Fruit fly (Drosophila melanogaster): ENCODE measurements around the gene Ktl.
A peak's percentile ranks its signal among the peaks of the same experiment; 100 is the strongest.

Gene Ktl

dm6 chr3R:20912725-20913124 is 15.6 kb upstream of the Ktl start (continued):
- TF ChIP-seq Eip74EF (GFP tag; optimal IDR thresholded peaks at IDR 0.05): peak in 1 of 2 experiments; percentile 35
- TF ChIP-seq bigmax (GFP tag; optimal IDR thresholded peaks at IDR 0.05): no peak
- TF ChIP-seq shn (GFP tag; optimal IDR thresholded peaks at IDR 0.05): no peak
- no peak for TF ChIP-seq CG14710 (tag; optimal IDR thresholded peaks at IDR 0.05)
- TF ChIP-seq CG12942 (GFP tag; optimal IDR thresholded peaks at IDR 0.05): no peak
- no peak for TF ChIP-seq sc (optimal IDR thresholded peaks at IDR 0.05)
- TF ChIP-seq sc (GFP tag; optimal IDR thresholded peaks at IDR 0.05): no peak
- TF ChIP-seq CG17802 (tag; optimal IDR thresholded peaks at IDR 0.05): no peak
- no peak for TF ChIP-seq CG13775 (GFP tag; optimal IDR thresholded peaks at IDR 0.05)
- TF ChIP-seq phol (tag; optimal IDR thresholded peaks at IDR 0.05): no peak
- TF ChIP-seq pfk (GFP tag; optimal IDR thresholded peaks at IDR 0.05): no peak
- TF ChIP-seq CG7271 (tag; optimal IDR thresholded peaks at IDR 0.05): no peak
- TF ChIP-seq unc-4 (GFP tag; IDR thresholded peaks at IDR 0.05; ENCODE audit: partially characterized antibody): peak; percentile 19; the same call in 1 of the 2 replicates
- TF ChIP-seq Hey (tag; optimal IDR thresholded peaks at IDR 0.05): no peak
- TF ChIP-seq Mrtf (GFP tag; IDR thresholded peaks at IDR 0.05): no peak
- peak; percentile 37; the same call in 1 of the 4 replicates for TF ChIP-seq Dll (GFP tag; IDR thresholded peaks at IDR 0.05; ENCODE audit: partially characterized antibody)
- no peak for TF ChIP-seq CG16815 (GFP tag; optimal IDR thresholded peaks at IDR 0.05)
- TF ChIP-seq HHEX (GFP tag; optimal IDR thresholded peaks at IDR 0.05): no peak
- no peak for TF ChIP-seq Doc2 (GFP tag; IDR thresholded peaks at IDR 0.05)
- no peak for TF ChIP-seq caup (GFP tag; optimal IDR thresholded peaks at IDR 0.05; ENCODE audit: severe bottlenecking)
- no peak for TF ChIP-seq YL-1 (GFP tag; optimal IDR thresholded peaks at IDR 0.05)
- no peak for TF ChIP-seq slp2 (GFP tag; optimal IDR thresholded peaks at IDR 0.05)
- TF ChIP-seq ap (GFP tag; IDR thresholded peaks at IDR 0.05): no peak
- no peak for TF ChIP-seq CG13894 (tag; optimal IDR thresholded peaks at IDR 0.05)
- no peak for TF ChIP-seq crol (GFP tag; IDR thresholded peaks at IDR 0.05)
- TF ChIP-seq nerfin-2 (GFP tag; IDR thresholded peaks at IDR 0.05; ENCODE audit: partially characterized antibody): peak; percentile 68
- peak; percentile 68 for TF ChIP-seq ftz-f1 (GFP tag; optimal IDR thresholded peaks at IDR 0.05)
- no peak for TF ChIP-seq klu (GFP tag; IDR thresholded peaks at IDR 0.05)
- peak in 1 of 2 experiments; percentile 48 for TF ChIP-seq tll (GFP tag; optimal IDR thresholded peaks at IDR 0.05)
- TF ChIP-seq hb (GFP tag; IDR thresholded peaks at IDR 0.05; ENCODE audit: partially characterized antibody): 0 out of 3 replicates have a peak, but pooled peaks have one; percentile 46
- TF ChIP-seq sug (tag; optimal IDR thresholded peaks at IDR 0.05): no peak
- TF ChIP-seq Hr3 (GFP tag; optimal IDR thresholded peaks at IDR 0.05): no peak
- no peak for TF ChIP-seq CG10979 (tag; optimal IDR thresholded peaks at IDR 0.05)
- no peak for TF ChIP-seq MTF-1 (GFP tag; optimal IDR thresholded peaks at IDR 0.05; ENCODE audit: borderline replicate concordance)
- no peak for TF ChIP-seq CG15601 (tag; optimal IDR thresholded peaks at IDR 0.05)
- TF ChIP-seq cg (GFP tag; optimal IDR thresholded peaks at IDR 0.05): no peak
- TF ChIP-seq CG14965 (GFP tag; optimal IDR thresholded peaks at IDR 0.05; ENCODE audit: borderline replicate concordance): no peak
- TF ChIP-seq h (optimal IDR thresholded peaks at IDR 0.05): no peak
- no peak for TF ChIP-seq slou (GFP tag; optimal IDR thresholded peaks at IDR 0.05)
- TF ChIP-seq CrebB (tag; optimal IDR thresholded peaks at IDR 0.05): no peak
- TF ChIP-seq ken (GFP tag; IDR thresholded peaks at IDR 0.05): no peak
- no peak for TF ChIP-seq CG3726 (GFP tag; IDR thresholded peaks at IDR 0.05)
- TF ChIP-seq Ptx1 (GFP tag; IDR thresholded peaks at IDR 0.05): no peak
- TF ChIP-seq Pdp1 (GFP tag; optimal IDR thresholded peaks at IDR 0.05): peak in 1 of 2 experiments; percentile 70
- no peak for TF ChIP-seq CG33557 (GFP tag; optimal IDR thresholded peaks at IDR 0.05)
- no peak for TF ChIP-seq Neu2 (GFP tag; optimal IDR thresholded peaks at IDR 0.05; ENCODE audit: borderline replicate concordance)
- TF ChIP-seq gem (tag; optimal IDR thresholded peaks at IDR 0.05): no peak
- TF ChIP-seq CG13287 (GFP tag; IDR thresholded peaks at IDR 0.05; ENCODE audit: partially characterized antibody): peak; percentile 15; the same call in 1 of the 2 replicates
- no peak for TF ChIP-seq CG2712 (tag; optimal IDR thresholded peaks at IDR 0.05)
- TF ChIP-seq CG12299 (tag; optimal IDR thresholded peaks at IDR 0.05): no peak
